Worm (Caenorhabditis elegans): ENCODE measurements around the gene nhr-18.

- no peak for TF ChIP-seq ztf-29 (GFP tag; IDR thresholded peaks at IDR 0.05)
- TF ChIP-seq cog-1 (tag; optimal IDR thresholded peaks at IDR 0.05) = no peak
- no peak for TF ChIP-seq ref-1 (GFP tag; conservative IDR thresholded peaks at IDR 0.05)
- TF ChIP-seq med-1 (GFP tag; optimal IDR thresholded peaks at IDR 0.05; ENCODE audit: insufficient read depth) = no peak
Observed at ce11 chrV:2216927-2217326, 10.1 kb upstream of the nhr-18 start.

Measured in whole organism, midembryonic.